Worm (Caenorhabditis elegans): ENCODE data around the gene str-253.

The str-253 gene

DNA sequence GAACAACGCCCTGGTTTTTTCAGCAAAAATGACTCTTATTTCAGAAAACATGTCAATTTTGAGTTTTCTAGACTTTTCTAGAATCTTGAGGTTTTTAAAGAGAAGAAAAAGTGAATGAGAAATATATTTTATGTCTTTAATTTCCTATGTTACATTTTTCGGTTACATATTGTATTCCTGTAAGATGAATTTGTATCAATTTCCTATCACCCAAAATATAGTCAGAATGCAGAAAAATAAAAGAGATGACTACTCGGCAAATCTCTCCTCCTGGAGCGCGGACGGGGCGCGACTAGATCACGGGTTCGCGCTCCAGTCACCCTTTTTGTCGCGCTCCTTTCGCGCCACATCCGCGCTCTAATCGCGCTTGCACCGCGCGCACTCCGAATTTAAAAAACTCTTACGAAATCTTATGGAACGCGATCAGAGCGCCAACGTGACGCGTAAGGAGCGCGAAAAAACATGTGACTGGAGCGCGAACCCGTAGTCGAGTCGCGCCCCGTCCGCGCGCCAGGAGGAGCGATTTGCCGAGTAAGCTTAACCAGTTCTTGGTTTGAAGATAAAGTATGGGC is at the start of gene str-253:
Gene str-253 (minus strand): TSS at position 51 of the 572 bp plus-strand sequence.
- TF ChIP-seq scrt-1 (GFP tag; IDR thresholded peaks at IDR 0.05) (no peak), ceh-36 (tag; optimal IDR thresholded peaks at IDR 0.05) (no peak)

DNA sequence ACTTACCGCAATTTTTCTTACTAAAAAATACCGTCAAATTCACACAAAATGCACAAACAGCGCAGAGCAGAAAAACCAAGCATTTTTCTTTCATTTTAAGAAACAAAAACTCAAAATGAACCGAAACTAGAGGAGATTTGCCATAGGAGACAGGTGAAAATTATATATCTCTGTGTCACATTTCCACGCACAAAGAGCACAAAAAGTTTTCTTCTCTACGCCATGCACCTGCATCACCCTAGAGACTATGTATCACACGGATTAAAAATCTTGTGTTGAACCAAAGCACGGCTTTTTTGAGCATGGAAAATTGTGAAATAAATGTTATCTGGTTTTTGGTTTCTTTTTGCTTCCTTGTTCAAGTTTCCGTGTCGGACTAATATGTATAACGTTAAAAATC is 49.4 kb upstream of the str-253 start, which contains the start of gene irld-15:
Gene irld-15 (minus strand): TSS at position 101 of the 400 bp plus-strand sequence.
- no peak for TF ChIP-seq pes-1 (GFP tag; IDR thresholded peaks at IDR 0.05)
- TF ChIP-seq hnd-1 (tag; optimal IDR thresholded peaks at IDR 0.05) = no peak
- no peak for TF ChIP-seq hmbx-1 (tag; optimal IDR thresholded peaks at IDR 0.05)
- no peak for TF ChIP-seq tra-4 (tag; optimal IDR thresholded peaks at IDR 0.05)
- no peak for TF ChIP-seq hmg-4 (GFP tag; optimal IDR thresholded peaks at IDR 0.05)
- TF ChIP-seq sea-1 (GFP tag; conservative IDR thresholded peaks at IDR 0.05) = no peak
- TF ChIP-seq ets-7 (tag; optimal IDR thresholded peaks at IDR 0.05) = no peak
- no peak for TF ChIP-seq ceh-36 (tag; optimal IDR thresholded peaks at IDR 0.05)
- TF ChIP-seq B0310.2 (tag; optimal IDR thresholded peaks at IDR 0.05) = no peak
- TF ChIP-seq tbx-11 (GFP tag; IDR thresholded peaks at IDR 0.05) = no peak
- TF ChIP-seq scrt-1 (GFP tag; IDR thresholded peaks at IDR 0.05) = no peak
- TF ChIP-seq ama-1 (optimal IDR thresholded peaks at IDR 0.05) = no peak
- no peak for TF ChIP-seq F13C5.2 (tag; optimal IDR thresholded peaks at IDR 0.05)
- no peak for TF ChIP-seq aly-1 (tag; optimal IDR thresholded peaks at IDR 0.05)
- no peak for TF ChIP-seq ceh-13 (GFP tag; optimal IDR thresholded peaks at IDR 0.05)
- no peak for TF ChIP-seq tbx-37 (GFP tag; conservative IDR thresholded peaks at IDR 0.05)
- TF ChIP-seq flt-1 (GFP tag; IDR thresholded peaks at IDR 0.05) = no peak

- no peak for TF ChIP-seq hnd-1 (tag; optimal IDR thresholded peaks at IDR 0.05)
- no peak for TF ChIP-seq flt-1 (GFP tag; IDR thresholded peaks at IDR 0.05)
- no peak for TF ChIP-seq ama-1 (optimal IDR thresholded peaks at IDR 0.05)
- no peak for TF ChIP-seq hmbx-1 (tag; optimal IDR thresholded peaks at IDR 0.05)
- no peak for TF ChIP-seq tra-4 (tag; optimal IDR thresholded peaks at IDR 0.05)
- no peak for TF ChIP-seq B0310.2 (tag; optimal IDR thresholded peaks at IDR 0.05)
- TF ChIP-seq hmg-4 (GFP tag; optimal IDR thresholded peaks at IDR 0.05) = no peak
- TF ChIP-seq scrt-1 (GFP tag; IDR thresholded peaks at IDR 0.05) = no peak
- no peak for TF ChIP-seq aly-1 (tag; optimal IDR thresholded peaks at IDR 0.05)
- TF ChIP-seq tbx-37 (GFP tag; conservative IDR thresholded peaks at IDR 0.05) = no peak
- TF ChIP-seq ets-7 (tag; optimal IDR thresholded peaks at IDR 0.05) = no peak
- no peak for TF ChIP-seq ceh-36 (tag; optimal IDR thresholded peaks at IDR 0.05)
- TF ChIP-seq tbx-11 (GFP tag; IDR thresholded peaks at IDR 0.05) = no peak
These were observed 46.5 kb upstream of the str-253 start, which contains the start of gene Y19D10B.8 for ce11 chrV:2300905-2301304. TSS of gene Y19D10B.8 (minus strand) at chrV:2301005.

- TF ChIP-seq ceh-13 (GFP tag; optimal IDR thresholded peaks at IDR 0.05) (no peak), F13C5.2 (tag; optimal IDR thresholded peaks at IDR 0.05) (no peak), aly-1 (tag; optimal IDR thresholded peaks at IDR 0.05) (no peak), tra-4 (tag; optimal IDR thresholded peaks at IDR 0.05) (no peak), tbx-37 (GFP tag; conservative IDR thresholded peaks at IDR 0.05) (no peak), scrt-1 (GFP tag; IDR thresholded peaks at IDR 0.05) (no peak), hmg-4 (GFP tag; optimal IDR thresholded peaks at IDR 0.05) (no peak), ets-7 (tag; optimal IDR thresholded peaks at IDR 0.05) (no peak), B0310.2 (tag; optimal IDR thresholded peaks at IDR 0.05) (no peak), sea-1 (GFP tag; conservative IDR thresholded peaks at IDR 0.05) (no peak), ceh-36 (tag; optimal IDR thresholded peaks at IDR 0.05) (no peak), ama-1 (optimal IDR thresholded peaks at IDR 0.05) (no peak), flt-1 (GFP tag; IDR thresholded peaks at IDR 0.05) (no peak), hnd-1 (tag; optimal IDR thresholded peaks at IDR 0.05) (no peak), tbx-11 (GFP tag; IDR thresholded peaks at IDR 0.05) (no peak), pes-1 (GFP tag; IDR thresholded peaks at IDR 0.05) (no peak), hmbx-1 (tag; optimal IDR thresholded peaks at IDR 0.05) (no peak)
These were observed 40.2 kb upstream of the str-253 start, which contains the start of gene nhr-226 for ce11 chrV:2294577-2294976. TSS of gene nhr-226 (plus strand) at chrV:2294877.

- TF ChIP-seq scrt-1 (GFP tag; IDR thresholded peaks at IDR 0.05) (no peak), ceh-36 (tag; optimal IDR thresholded peaks at IDR 0.05) (no peak), F13C5.2 (tag; optimal IDR thresholded peaks at IDR 0.05) (no peak)
These were observed 37.8 kb upstream of the str-253 start, which contains the start of gene nhr-115 for ce11 chrV:2292240-2292639. TSS of gene nhr-115 (plus strand) at chrV:2292540.

DNA sequence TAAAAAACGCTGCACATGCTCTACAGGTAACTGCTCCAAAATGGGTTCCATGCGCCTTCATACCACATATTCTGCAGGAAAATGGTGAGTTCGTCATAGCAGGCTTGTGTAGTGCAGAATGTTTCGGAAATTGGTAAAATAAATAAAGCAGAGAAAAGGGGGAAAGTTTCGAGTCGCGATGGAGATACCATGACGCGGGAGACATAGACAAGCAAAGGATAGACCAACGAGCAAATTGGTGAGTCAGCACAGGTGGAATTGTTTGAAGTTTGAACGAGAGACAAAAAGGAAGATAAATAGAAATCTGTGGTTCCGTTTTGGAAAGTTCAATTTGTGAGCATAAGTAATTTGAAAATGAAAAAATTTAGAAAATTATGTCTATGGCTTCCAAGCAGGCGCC is 35.9 kb upstream of the str-253 start, which contains the start of gene nhr-225:
Gene nhr-225 (minus strand): TSS at position 146 of the 400 bp plus-strand sequence.
- TF ChIP-seq hnd-1 (tag; optimal IDR thresholded peaks at IDR 0.05) = no peak
- no peak for TF ChIP-seq ceh-36 (tag; optimal IDR thresholded peaks at IDR 0.05)
- no peak for TF ChIP-seq ceh-13 (GFP tag; optimal IDR thresholded peaks at IDR 0.05)
- TF ChIP-seq tbx-11 (GFP tag; IDR thresholded peaks at IDR 0.05) = no peak
- no peak for TF ChIP-seq aly-1 (tag; optimal IDR thresholded peaks at IDR 0.05)

ce11 chrV:2285107-2285506 is 30.7 kb upstream of the str-253 start, which contains the start of gene nhr-227:
TSS of gene nhr-227 (plus strand) at chrV:2285432.
- TF ChIP-seq hmg-4 (GFP tag; optimal IDR thresholded peaks at IDR 0.05) = no peak
- no peak for TF ChIP-seq pes-1 (GFP tag; IDR thresholded peaks at IDR 0.05)
- no peak for TF ChIP-seq B0310.2 (tag; optimal IDR thresholded peaks at IDR 0.05)
- TF ChIP-seq ceh-13 (GFP tag; optimal IDR thresholded peaks at IDR 0.05) = no peak

DNA sequence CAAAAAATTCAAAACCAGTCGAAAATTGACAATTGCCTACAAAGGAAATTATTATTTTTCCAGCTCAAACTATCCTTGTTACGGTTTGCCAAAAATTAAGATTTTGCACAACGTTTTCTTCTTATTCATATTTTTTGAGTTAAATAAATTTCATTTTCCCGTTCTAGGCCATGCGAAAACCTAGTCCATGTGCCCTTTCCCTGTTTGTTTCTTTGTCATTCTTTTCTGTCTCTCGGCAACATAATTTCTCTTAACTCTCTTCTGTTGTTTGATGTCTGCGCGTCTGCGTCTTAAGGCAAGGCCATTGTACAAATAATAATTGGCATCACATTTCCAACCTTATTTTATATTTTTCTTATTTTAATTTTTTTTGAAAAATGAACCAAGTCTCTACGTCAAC is 27.1 kb upstream of the str-253 start, which contains the start of gene nhr-228:
Gene nhr-228 (plus strand): TSS at position 261 of the 400 bp plus-strand sequence.
- TF ChIP-seq hmbx-1 (tag; optimal IDR thresholded peaks at IDR 0.05) = no peak
- no peak for TF ChIP-seq tbx-11 (GFP tag; IDR thresholded peaks at IDR 0.05)
- no peak for TF ChIP-seq ets-7 (tag; optimal IDR thresholded peaks at IDR 0.05)
- no peak for TF ChIP-seq ceh-36 (tag; optimal IDR thresholded peaks at IDR 0.05)
- TF ChIP-seq ama-1 (optimal IDR thresholded peaks at IDR 0.05) = no peak
- no peak for TF ChIP-seq tbx-37 (GFP tag; conservative IDR thresholded peaks at IDR 0.05)
- no peak for TF ChIP-seq hmg-4 (GFP tag; optimal IDR thresholded peaks at IDR 0.05)
- no peak for TF ChIP-seq flt-1 (GFP tag; IDR thresholded peaks at IDR 0.05)
- no peak for TF ChIP-seq B0310.2 (tag; optimal IDR thresholded peaks at IDR 0.05)
- TF ChIP-seq sea-1 (GFP tag; conservative IDR thresholded peaks at IDR 0.05) = no peak
- no peak for TF ChIP-seq aly-1 (tag; optimal IDR thresholded peaks at IDR 0.05)
- TF ChIP-seq F13C5.2 (tag; optimal IDR thresholded peaks at IDR 0.05) = no peak
- no peak for TF ChIP-seq hnd-1 (tag; optimal IDR thresholded peaks at IDR 0.05)
- TF ChIP-seq scrt-1 (GFP tag; IDR thresholded peaks at IDR 0.05) = no peak
- no peak for TF ChIP-seq tra-4 (tag; optimal IDR thresholded peaks at IDR 0.05)
- TF ChIP-seq ceh-13 (GFP tag; optimal IDR thresholded peaks at IDR 0.05) = no peak
- no peak for TF ChIP-seq pes-1 (GFP tag; IDR thresholded peaks at IDR 0.05)

Measured in whole organism, early embryonic.